Worm (Caenorhabditis elegans) whole organism, L3 larva: Measurements from ENCODE around the gene tatn-1.

ENCODE experiments used
- ama-1 ChIP-seq: fragments of 150-350 bp; optimal IDR thresholded peaks from 2 replicates; lab custom pipeline; 2018
- ceh-82 ChIP-seq: fragments of 150-350 bp; optimal IDR thresholded peaks from 2 replicates; lab custom pipeline; 2014; ENCODE audit warnings: missing biosample characterization, missing genetic modification characterization
- daf-12 ChIP-seq: fragments of 150-350 bp; optimal IDR thresholded peaks from 2 replicates; lab custom pipeline; 2014; ENCODE audit warnings: missing biosample characterization, missing genetic modification reagents, missing genetic modification characterization
- nhr-11 ChIP-seq: fragments of 150-350 bp; optimal IDR thresholded peaks from 2 replicates; lab custom pipeline; 2014; ENCODE audit warnings: missing biosample characterization, missing genetic modification characterization
- nhr-12 ChIP-seq: fragments of 150-350 bp; optimal IDR thresholded peaks from 2 replicates; lab custom pipeline; 2014; ENCODE audit warnings: missing biosample characterization, missing genetic modification characterization
- nhr-237 ChIP-seq: fragments of 150-350 bp; optimal IDR thresholded peaks from 2 replicates; lab custom pipeline; 2014; ENCODE audit warnings: missing biosample characterization, missing genetic modification characterization
- nhr-76 ChIP-seq: fragments of 150-350 bp; sonication (generic microtip); optimal IDR thresholded peaks from 5 replicates; lab custom pipeline; 2014; ENCODE audit warnings: missing biosample characterization, missing genetic modification characterization
- pqm-1 ChIP-seq: fragments of 150-350 bp; optimal IDR thresholded peaks from 2 replicates; lab custom pipeline; 2017; ENCODE audit warnings: missing biosample characterization, missing genetic modification characterization, inconsistent platforms
- unc-62 ChIP-seq: fragments of 150-350 bp; sonication (generic microtip); optimal IDR thresholded peaks from 4 replicates; lab custom pipeline; 2014; ENCODE audit warnings: missing biosample characterization, missing genetic modification reagents, missing genetic modification characterization
- ztf-11 ChIP-seq: fragments of 150-350 bp; optimal IDR thresholded peaks from 2 replicates; lab custom pipeline; 2014; ENCODE audit warnings: missing biosample characterization, missing genetic modification characterization

ce11 chrX:14797405-14797804 lies 6.6 kb downstream of the tatn-1 start:
- TF ChIP-seq nhr-76 (tag; lab: Kevin White, UChicago), result no peak
- no peak for TF ChIP-seq nhr-12 (tag; lab: Kevin White, UChicago)
- no peak for TF ChIP-seq pqm-1
- no peak for TF ChIP-seq unc-62 (GFP tag; lab: Kevin White, UChicago)
- no peak for TF ChIP-seq ama-1 (lab: Kevin White, UChicago)
- TF ChIP-seq daf-12 (tag; lab: Kevin White, UChicago), result no peak
- TF ChIP-seq ceh-82 (tag; lab: Kevin White, UChicago), result no peak
- no peak for TF ChIP-seq ztf-11 (tag; lab: Kevin White, UChicago)
- TF ChIP-seq nhr-237, result no peak
- no peak for TF ChIP-seq nhr-11 (tag; lab: Kevin White, UChicago)
